Worm (Caenorhabditis elegans) whole organism, early embryonic: Measurements from ENCODE around the gene C09B9.7.

Experiments used
- B0310.2 ChIP-seq: sonication (generic microtip); optimal IDR thresholded peaks from 2 replicates; lab custom pipeline; 2016; ENCODE audit warnings: mild to moderate bottlenecking, missing genetic modification characterization, missing compliant biosample characterization
- flt-1 ChIP-seq: fragments of 200-800 bp; sonication (Bioruptor generic); IDR thresholded peaks from 2 replicates; pipeline ENCODE4 v1.3.6; 2022; ENCODE audit warnings: missing genetic modification characterization, missing compliant biosample characterization

ce11 chrIV:5081122-5081521 is 20.2 kb upstream of the C09B9.7 start:
- no peak for TF ChIP-seq flt-1 (GFP tag; lab: Robert Waterston, UW)
- no peak for TF ChIP-seq B0310.2 (tag; lab: Kevin White, UChicago)
